Fruit fly (Drosophila melanogaster): Measurements from ENCODE around the gene CG6985.

Gene CG6985

dm6 chr3R:22726031-22726770 lies 14.7 kb upstream of the CG6985 start, which contains the start of gene RNF220:
Gene RNF220, minus strand, starts transcription at chr3R:22726414.
- TF ChIP-seq pan (optimal IDR thresholded peaks at IDR 0.05) = no peak
- TF ChIP-seq psq (optimal IDR thresholded peaks at IDR 0.05) = no peak
- no peak for TF ChIP-seq EcR (GFP tag; optimal IDR thresholded peaks at IDR 0.05)
- TF ChIP-seq usp (GFP tag; optimal IDR thresholded peaks at IDR 0.05) = no peak
- TF ChIP-seq CG8478 (optimal IDR thresholded peaks at IDR 0.05) = no peak
- no peak for TF ChIP-seq Dll (optimal IDR thresholded peaks at IDR 0.05)

DNA sequence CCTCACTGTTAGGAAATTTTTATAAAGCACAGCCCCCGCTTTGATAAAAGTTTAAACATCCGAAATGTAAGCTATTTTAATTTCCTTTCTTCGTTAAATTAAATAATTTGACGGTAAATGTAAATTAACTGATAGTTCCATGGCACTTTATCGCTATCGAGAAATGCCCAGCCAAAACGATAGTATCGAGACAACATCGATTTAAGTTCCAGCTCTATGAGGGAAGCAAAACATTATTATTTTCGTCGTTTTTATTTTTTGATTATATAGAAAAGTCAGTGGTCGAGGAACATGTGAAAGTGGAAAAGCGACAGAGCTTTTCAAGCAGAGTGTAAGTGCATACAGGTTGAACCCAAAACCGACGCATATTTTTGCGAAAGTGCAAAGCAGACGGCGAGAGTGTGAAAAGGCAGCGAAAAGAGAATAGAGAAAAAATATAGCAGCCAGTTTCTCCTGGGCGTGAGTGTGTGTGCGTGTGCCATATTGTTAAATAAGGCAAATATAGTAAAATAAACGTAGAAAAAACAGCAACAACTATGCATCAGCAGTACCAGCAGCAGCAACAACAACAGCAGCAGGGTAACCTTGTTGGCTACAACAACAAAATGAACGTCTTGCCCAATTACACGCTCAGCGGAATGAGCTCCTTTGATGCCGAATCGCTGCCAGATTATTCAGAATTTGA lies 14.0 kb upstream of the CG6985 start, which contains the start of gene CG45049:
TSS of gene CG45049 (plus strand) at position 197 of the 685 bp plus-strand sequence.
- TF ChIP-seq EcR (GFP tag; optimal IDR thresholded peaks at IDR 0.05) = no peak

dm6 chr3R:22727456-22727833 lies 13.5 kb upstream of the CG6985 start:
- no peak for TF ChIP-seq psq (optimal IDR thresholded peaks at IDR 0.05)
- TF ChIP-seq pan (optimal IDR thresholded peaks at IDR 0.05) = no peak
- TF ChIP-seq usp (GFP tag; optimal IDR thresholded peaks at IDR 0.05) = no peak
- no peak for TF ChIP-seq CG8478 (optimal IDR thresholded peaks at IDR 0.05)
- TF ChIP-seq EcR (GFP tag; optimal IDR thresholded peaks at IDR 0.05) = no peak
- TF ChIP-seq Dll (optimal IDR thresholded peaks at IDR 0.05) = no peak

DNA sequence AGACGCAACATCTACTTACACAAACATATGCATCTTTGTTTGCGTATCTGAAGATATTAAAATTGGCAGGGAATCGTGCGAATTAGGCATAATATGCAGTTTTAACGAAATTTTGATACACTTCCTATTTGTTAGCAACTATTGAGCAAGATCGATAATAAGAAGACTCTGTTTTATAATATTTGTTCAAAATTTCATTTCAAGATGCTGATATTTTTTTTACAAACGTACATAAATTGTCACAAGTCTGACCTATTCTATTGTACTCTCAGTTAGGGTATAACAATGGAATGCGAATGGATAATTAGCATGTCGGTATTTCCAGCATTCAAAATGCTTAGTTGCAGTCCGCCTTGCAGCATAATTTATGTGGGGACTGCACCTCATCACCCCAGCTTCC lies 13.1 kb upstream of the CG6985 start:
- no peak for TF ChIP-seq usp (GFP tag; optimal IDR thresholded peaks at IDR 0.05)
- no peak for TF ChIP-seq psq (optimal IDR thresholded peaks at IDR 0.05)

DNA sequence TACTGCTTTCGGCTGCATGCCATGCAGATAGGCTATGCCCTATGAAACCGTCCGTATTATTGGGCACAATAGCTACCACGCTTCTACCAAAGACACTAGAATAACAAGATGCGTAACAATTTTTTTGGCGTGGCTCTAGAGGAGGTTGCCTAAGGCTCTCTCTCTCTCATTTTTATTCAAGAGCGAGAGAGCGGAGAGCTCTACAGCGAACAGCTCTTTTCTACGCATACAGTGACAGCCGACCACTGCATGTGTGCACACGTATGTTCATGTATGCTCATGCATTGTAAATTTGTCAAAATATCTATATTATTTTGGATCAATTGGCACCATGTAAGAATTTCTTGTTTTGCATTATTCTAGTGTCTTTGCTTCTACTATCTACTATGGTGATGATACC lies 8.0 kb upstream of the CG6985 start:
- no peak for TF ChIP-seq usp (GFP tag; optimal IDR thresholded peaks at IDR 0.05)
- no peak for TF ChIP-seq pan (optimal IDR thresholded peaks at IDR 0.05)
- no peak for TF ChIP-seq psq (optimal IDR thresholded peaks at IDR 0.05)
- TF ChIP-seq EcR (GFP tag; optimal IDR thresholded peaks at IDR 0.05) = no peak
- no peak for TF ChIP-seq Dll (optimal IDR thresholded peaks at IDR 0.05)
- TF ChIP-seq CG8478 (optimal IDR thresholded peaks at IDR 0.05) = no peak

DNA sequence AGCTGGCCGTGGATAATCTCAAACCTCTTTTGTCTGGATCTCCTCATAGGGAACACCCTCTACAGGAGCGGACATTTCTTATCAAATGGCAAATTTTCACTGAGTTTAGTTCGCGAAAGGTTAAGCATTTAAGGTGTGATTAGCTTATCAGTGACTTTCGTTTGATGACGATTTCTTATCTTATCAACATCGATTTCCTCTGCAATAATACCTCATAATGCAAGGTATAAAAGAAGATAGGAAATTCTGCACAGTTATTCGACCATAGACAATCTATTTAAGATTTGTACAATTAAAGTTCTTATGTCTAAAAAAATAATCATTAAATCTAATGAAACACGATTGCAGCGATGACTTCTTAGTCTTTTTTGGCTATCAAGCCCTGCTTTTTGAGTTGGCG lies 7.2 kb upstream of the CG6985 start, which contains the start of gene Takl2:
TSS of gene Takl2 (minus strand) at position 101 of the 400 bp plus-strand sequence.
- no peak for TF ChIP-seq pan (optimal IDR thresholded peaks at IDR 0.05)
- no peak for TF ChIP-seq usp (GFP tag; optimal IDR thresholded peaks at IDR 0.05)
- no peak for TF ChIP-seq EcR (GFP tag; optimal IDR thresholded peaks at IDR 0.05)
- TF ChIP-seq CG8478 (optimal IDR thresholded peaks at IDR 0.05) = no peak
- no peak for TF ChIP-seq psq (optimal IDR thresholded peaks at IDR 0.05)
- no peak for TF ChIP-seq Dll (optimal IDR thresholded peaks at IDR 0.05)

dm6 chr3R:22745432-22745831 lies 4.5 kb downstream of the CG6985 start, which contains the start of the genes vret and HP1c:
Gene vret, minus strand, starts transcription at chr3R:22745581.
Gene HP1c, plus strand, starts transcription at chr3R:22745620.
- TF ChIP-seq psq (optimal IDR thresholded peaks at IDR 0.05) (no peak), pan (optimal IDR thresholded peaks at IDR 0.05) (no peak), CG8478 (optimal IDR thresholded peaks at IDR 0.05) (no peak), usp (GFP tag; optimal IDR thresholded peaks at IDR 0.05) (no peak), EcR (GFP tag; optimal IDR thresholded peaks at IDR 0.05) (no peak), Dll (optimal IDR thresholded peaks at IDR 0.05) (no peak)

dm6 chr3R:22747423-22748090 lies 6.6 kb downstream of the CG6985 start, which contains the start of gene CG17141:
Gene CG17141, minus strand, starts transcription at chr3R:22747599.
- TF ChIP-seq CG8478 (optimal IDR thresholded peaks at IDR 0.05) (no peak), pan (optimal IDR thresholded peaks at IDR 0.05) (no peak), psq (optimal IDR thresholded peaks at IDR 0.05) (no peak), usp (GFP tag; optimal IDR thresholded peaks at IDR 0.05) (no peak), Dll (optimal IDR thresholded peaks at IDR 0.05) (no peak), EcR (GFP tag; optimal IDR thresholded peaks at IDR 0.05) (no peak)

DNA sequence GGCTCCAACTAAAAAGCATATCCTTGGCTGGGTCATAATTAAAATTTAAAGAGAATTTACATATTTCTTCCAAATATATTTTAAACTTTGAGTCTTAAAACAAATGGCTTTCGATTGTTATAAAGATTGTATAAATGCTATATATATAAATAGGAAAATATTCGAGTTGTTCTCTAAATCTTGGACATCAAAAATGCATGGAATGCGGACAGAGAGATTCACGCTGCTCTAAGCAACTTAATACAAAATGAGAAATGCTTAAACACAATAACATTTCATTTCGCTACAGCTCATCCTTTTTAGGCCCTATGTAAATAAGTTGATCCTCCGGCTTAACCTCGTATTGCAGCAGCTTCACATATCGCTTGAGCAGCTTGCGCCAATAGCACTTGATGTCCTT lies 8.0 kb downstream of the CG6985 start, which contains the start of gene CG31139:
TSS of gene CG31139 (minus strand) at position 101 of the 400 bp plus-strand sequence.
- TF ChIP-seq usp (GFP tag; optimal IDR thresholded peaks at IDR 0.05) (no peak), CG8478 (optimal IDR thresholded peaks at IDR 0.05) (no peak), psq (optimal IDR thresholded peaks at IDR 0.05) (no peak), Dll (optimal IDR thresholded peaks at IDR 0.05) (no peak), pan (optimal IDR thresholded peaks at IDR 0.05) (no peak), EcR (GFP tag; optimal IDR thresholded peaks at IDR 0.05) (no peak)

DNA sequence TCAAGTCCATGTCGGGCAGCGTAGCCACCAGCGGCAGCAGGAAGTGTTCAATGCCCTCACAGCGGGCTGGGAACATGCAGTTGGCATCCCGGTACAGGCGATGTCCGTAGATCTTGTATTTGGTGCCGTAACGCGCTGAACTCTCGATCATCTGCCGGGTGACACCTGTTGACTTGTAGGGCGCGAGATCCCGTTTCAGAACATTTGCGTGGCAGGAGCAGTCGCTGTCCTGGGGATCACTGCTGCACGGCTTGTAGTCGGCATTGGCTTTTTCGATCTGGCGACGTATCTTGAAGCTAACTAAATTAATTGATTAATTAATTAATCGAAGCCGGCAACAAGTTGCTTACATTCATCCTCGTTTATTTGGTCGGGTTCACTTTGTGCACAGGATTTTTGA lies 9.1 kb downstream of the CG6985 start:
- no peak for TF ChIP-seq CG8478 (optimal IDR thresholded peaks at IDR 0.05)
- no peak for TF ChIP-seq psq (optimal IDR thresholded peaks at IDR 0.05)
- TF ChIP-seq EcR (GFP tag; optimal IDR thresholded peaks at IDR 0.05) = no peak
- TF ChIP-seq Dll (optimal IDR thresholded peaks at IDR 0.05) = no peak
- no peak for TF ChIP-seq pan (optimal IDR thresholded peaks at IDR 0.05)
- TF ChIP-seq usp (GFP tag; optimal IDR thresholded peaks at IDR 0.05) = no peak

DNA sequence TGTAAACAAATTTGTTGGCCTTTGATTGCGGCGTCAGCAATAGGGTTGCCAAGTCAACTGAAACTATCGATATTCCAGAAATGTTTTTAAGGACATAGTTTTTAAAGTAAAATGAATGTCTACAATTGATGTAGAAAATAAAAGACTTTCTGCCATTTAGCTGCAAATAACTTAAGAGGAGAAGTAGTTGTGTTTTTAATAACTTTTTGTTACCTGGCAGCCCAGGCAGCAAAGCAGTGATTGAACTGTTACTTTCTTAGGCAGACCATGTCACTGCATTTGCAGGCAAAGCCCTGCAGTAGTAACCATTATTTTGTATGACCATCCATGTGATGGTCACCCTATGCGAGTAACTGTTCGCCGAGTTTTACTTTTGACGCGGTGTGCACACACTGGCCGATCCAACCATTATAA lies 9.6 kb downstream of the CG6985 start, which contains the start of the genes rumi, CG7029 and Usp12-46:
TSS of gene rumi (minus strand) at position 64 of the 414 bp plus-strand sequence.
TSS of gene CG7029 (plus strand) at position 368 of the 414 bp plus-strand sequence.
TSS of gene Usp12-46 (plus strand) at position 368 of the 414 bp plus-strand sequence.
- TF ChIP-seq Dll (optimal IDR thresholded peaks at IDR 0.05) (no peak), pan (optimal IDR thresholded peaks at IDR 0.05) (no peak), EcR (GFP tag; optimal IDR thresholded peaks at IDR 0.05) (no peak), CG8478 (optimal IDR thresholded peaks at IDR 0.05) (no peak), usp (GFP tag; optimal IDR thresholded peaks at IDR 0.05) (no peak), psq (optimal IDR thresholded peaks at IDR 0.05) (no peak)
